Worm (Caenorhabditis elegans) whole organism, L1 larva: Measurements from ENCODE around the gene srd-58.

Experiments used
- isw-1 ChIP-seq: fragments of 200-800 bp; sonication (Bioruptor generic); IDR thresholded peaks from 2 replicates; pipeline ENCODE4 v1.3.6; 2022; ENCODE audit warnings: missing genetic modification characterization, missing compliant biosample characterization
- nhr-237 ChIP-seq: fragments of 150-350 bp; optimal IDR thresholded peaks from 2 replicates; lab custom pipeline; 2014; ENCODE audit warnings: missing biosample characterization, missing genetic modification characterization
- pag-3 ChIP-seq: sonication (generic microtip); optimal IDR thresholded peaks from 2 replicates; lab custom pipeline; 2017; ENCODE audit warnings: missing genetic modification characterization, mild to moderate bottlenecking, missing compliant biosample characterization, antibody characterized with exemption, borderline replicate concordance; ENCODE audit not compliant: insufficient read depth

DNA sequence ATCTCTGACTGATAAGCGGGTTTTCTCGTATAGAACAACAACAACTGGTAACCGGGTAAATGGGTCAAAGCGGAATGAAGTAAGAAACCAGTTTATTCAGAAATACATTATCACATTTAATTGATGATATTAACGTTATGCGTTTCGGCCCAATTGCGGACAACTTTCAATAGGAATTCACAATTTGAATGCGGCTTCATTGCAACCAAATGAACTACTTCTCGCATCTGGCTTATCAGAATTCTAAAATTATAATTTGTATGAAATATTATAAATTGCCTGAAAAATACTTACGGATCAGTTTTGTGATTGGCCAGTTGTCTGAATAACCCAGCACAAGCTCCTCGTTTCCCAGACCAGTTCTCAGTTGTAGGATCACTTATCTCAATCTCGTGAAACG is 36.1 kb downstream of the srd-58 start, which contains the start of gene col-36:
- no peak for TF ChIP-seq pag-3 (tag; lab: Kevin White, UChicago)
- TF ChIP-seq nhr-237 (tag; lab: Kevin White, UChicago), result no peak
- TF ChIP-seq isw-1 (GFP tag; lab: Robert Waterston, UW), result no peak
